Fruit fly (Drosophila melanogaster) whole organism, embryonic: Measurements from ENCODE around the gene CG5902.

Source experiments
- Atf-2 ChIP-seq: fragments of 200-800 bp; sonication (Bioruptor generic); optimal IDR thresholded peaks from 2 replicates; lab custom pipeline; 2016; ENCODE audit warnings: missing biosample characterization, missing genetic modification characterization
- CG10565 ChIP-seq: fragments of 200-800 bp; sonication (Bioruptor generic); optimal IDR thresholded peaks from 3 replicates; lab custom pipeline; 2016; ENCODE audit warnings: missing biosample characterization, mild to moderate bottlenecking, missing genetic modification characterization
- CG11247 ChIP-seq: fragments of 200-800 bp; sonication (Bioruptor generic); IDR thresholded peaks from 2 replicates; pipeline ENCODE4 v1.3.6; 2022; ENCODE audit warnings: missing biosample characterization, missing genetic modification characterization
- CG12104 ChIP-seq: fragments of 200-800 bp; sonication (Bioruptor generic); optimal IDR thresholded peaks from 3 replicates; lab custom pipeline; 2016; ENCODE audit warnings: missing biosample characterization, missing genetic modification characterization
- CG12236 ChIP-seq: fragments of 200-800 bp; sonication (Bioruptor generic); optimal IDR thresholded peaks from 2 replicates; lab custom pipeline; 2016; ENCODE audit warnings: missing biosample characterization, missing genetic modification characterization
- CG13296 ChIP-seq: fragments of 200-800 bp; sonication (Bioruptor generic); optimal IDR thresholded peaks from 3 replicates; lab custom pipeline; 2018; ENCODE audit warnings: missing biosample characterization, mild to moderate bottlenecking, missing genetic modification characterization
- CG14014 ChIP-seq: fragments of 200-800 bp; sonication (Bioruptor generic); IDR thresholded peaks from 2 replicates; pipeline ENCODE4 v1.3.6; 2022; ENCODE audit warnings: missing biosample characterization, missing genetic modification characterization
- CG15269 ChIP-seq: fragments of 200-800 bp; sonication (Bioruptor generic); optimal IDR thresholded peaks from 2 replicates; lab custom pipeline; 2018; ENCODE audit warnings: missing biosample characterization, mild to moderate bottlenecking, missing genetic modification characterization, moderate library complexity
- CG1529 ChIP-seq: fragments of 200-800 bp; sonication (Bioruptor generic); optimal IDR thresholded peaks from 3 replicates; lab custom pipeline; 2018; ENCODE audit warnings: missing biosample characterization, missing genetic modification characterization
- CG15601 ChIP-seq: fragments of 200-800 bp; sonication (Bioruptor generic); optimal IDR thresholded peaks from 3 replicates; lab custom pipeline; 2019; ENCODE audit warnings: missing biosample characterization, mild to moderate bottlenecking, missing genetic modification characterization, moderate library complexity
- CG16779 ChIP-seq: fragments of 200-800 bp; sonication (Bioruptor generic); IDR thresholded peaks from 2 replicates; pipeline ENCODE4 v1.3.6; 2022; ENCODE audit warnings: missing biosample characterization, missing genetic modification characterization
- CG17361 ChIP-seq: fragments of 200-800 bp; sonication (Bioruptor generic); IDR thresholded peaks from 3 replicates; pipeline ENCODE4 v1.3.6; 2022; ENCODE audit warnings: missing biosample characterization, missing genetic modification characterization
- CG17385 ChIP-seq: fragments of 200-800 bp; sonication (Bioruptor generic); optimal IDR thresholded peaks from 3 replicates; lab custom pipeline; 2018; ENCODE audit warnings: missing biosample characterization, mild to moderate bottlenecking, missing genetic modification characterization
- CG17829 ChIP-seq: fragments of 200-800 bp; optimal IDR thresholded peaks from 2 replicates; lab custom pipeline; 2019; ENCODE audit warnings: missing biosample characterization, mild to moderate bottlenecking, missing genetic modification characterization, moderate library complexity
- CG2199 ChIP-seq: fragments of 200-800 bp; sonication (Bioruptor generic); IDR thresholded peaks from 3 replicates; pipeline ENCODE4 v1.3.6; 2022; ENCODE audit warnings: missing biosample characterization, missing genetic modification characterization
- CG2875 ChIP-seq: fragments of 200-800 bp; sonication (Bioruptor generic); optimal IDR thresholded peaks from 2 replicates; lab custom pipeline; 2017; ENCODE audit warnings: missing biosample characterization, mild to moderate bottlenecking, missing genetic modification characterization, missing genetic modification reagents
- CG32532 ChIP-seq: fragments of 200-800 bp; sonication (Bioruptor generic); IDR thresholded peaks from 2 replicates; pipeline ENCODE4 v1.3.6; 2022; ENCODE audit warnings: missing biosample characterization, missing genetic modification characterization
- CG42726 ChIP-seq: fragments of 200-800 bp; sonication (Bioruptor generic); IDR thresholded peaks from 2 replicates; pipeline ENCODE4 v1.3.6; 2022; ENCODE audit warnings: missing biosample characterization, missing genetic modification characterization; ENCODE audit not compliant: partially characterized antibody
- CG7963 ChIP-seq: fragments of 200-800 bp; sonication (Bioruptor generic); IDR thresholded peaks from 3 replicates; pipeline ENCODE4 v1.3.6; 2022; ENCODE audit warnings: missing biosample characterization, missing genetic modification characterization; ENCODE audit not compliant: partially characterized antibody
- CG8281 ChIP-seq: fragments of 200-800 bp; sonication (Bioruptor generic); optimal IDR thresholded peaks from 2 replicates; lab custom pipeline; 2018; ENCODE audit warnings: missing biosample characterization, mild to moderate bottlenecking, missing genetic modification characterization, moderate library complexity
- CG8765 ChIP-seq: fragments of 200-800 bp; sonication (Bioruptor generic); IDR thresholded peaks from 2 replicates; pipeline ENCODE4 v1.3.6; 2022; ENCODE audit warnings: missing biosample characterization, missing genetic modification characterization
- CG9876 ChIP-seq: fragments of 200-800 bp; sonication (Bioruptor generic); optimal IDR thresholded peaks from 2 replicates; lab custom pipeline; 2016; ENCODE audit warnings: missing biosample characterization, missing genetic modification characterization
- CoRest ChIP-seq: fragments of 200-800 bp; sonication (Bioruptor generic); optimal IDR thresholded peaks from 3 replicates; lab custom pipeline; 2018; ENCODE audit warnings: missing biosample characterization, mild to moderate bottlenecking, missing genetic modification characterization, moderate library complexity
- Ets97D ChIP-seq: fragments of 200-800 bp; sonication (Bioruptor generic); optimal IDR thresholded peaks from 3 replicates; lab custom pipeline; 2016; ENCODE audit warnings: missing biosample characterization, missing genetic modification characterization
- Jarid2 ChIP-seq: fragments of 200-800 bp; sonication (Bioruptor generic); optimal IDR thresholded peaks from 3 replicates; lab custom pipeline; 2017; ENCODE audit warnings: mild to moderate bottlenecking, missing biosample characterization, missing genetic modification reagents, missing genetic modification characterization
- Kr ChIP-seq: fragments of 200-800 bp; sonication (Bioruptor generic); optimal IDR thresholded peaks from 2 replicates; lab custom pipeline; 2017; ENCODE audit warnings: missing biosample characterization, mild to moderate bottlenecking, missing genetic modification characterization
- Lpt ChIP-seq: fragments of >200 bp; optimal IDR thresholded peaks from 2 replicates; lab custom pipeline; 2018; ENCODE audit warnings: missing biosample characterization, missing genetic modification characterization
- Med ChIP-seq: fragments of 200-800 bp; sonication (Bioruptor generic); peaks from one replicate; lab custom pipeline; 2016; ENCODE audit warnings: missing biosample characterization, missing genetic modification characterization, mild to moderate bottlenecking, inconsistent platforms, moderate library complexity
- Myb ChIP-seq: fragments of 200-800 bp; sonication (Bioruptor generic); optimal IDR thresholded peaks from 2 replicates; lab custom pipeline; 2016; ENCODE audit warnings: missing biosample characterization, missing genetic modification characterization
- TFAM ChIP-seq: fragments of 200-800 bp; sonication (Bioruptor generic); optimal IDR thresholded peaks from 2 replicates; lab custom pipeline; 2017; ENCODE audit warnings: missing biosample characterization, missing genetic modification characterization, inconsistent platforms
- Trl ChIP-seq, 3 experiments: fragments of >200 bp in 2 of 3; fragments of 200-800 bp in 1 of 3; sonication (Bioruptor generic) in 1 of 3; optimal IDR thresholded peaks; 2 replicates in 1 of 3; 3 replicates in 2 of 3; lab custom pipeline; 2016 to 2017; ENCODE audit warnings: missing biosample characterization in 1 of 3, missing genetic modification characterization in 1 of 3
- Usf ChIP-seq: fragments of 200-800 bp; sonication (Bioruptor generic); optimal IDR thresholded peaks from 2 replicates; lab custom pipeline; 2017; ENCODE audit warnings: missing genotype, missing biosample characterization, missing genetic modification characterization
- crp ChIP-seq, 2 experiments: fragments of 200-800 bp; sonication (Bioruptor generic); optimal IDR thresholded peaks; 2 replicates in 1 of 2; 3 replicates in 1 of 2; lab custom pipeline; 2017; ENCODE audit warnings: missing biosample characterization in 2 of 2, missing genetic modification characterization in 2 of 2, mild to moderate bottlenecking in 1 of 2, moderate library complexity in 1 of 2
- gce ChIP-seq: fragments of 200-800 bp; sonication (Bioruptor generic); IDR thresholded peaks from 3 replicates; pipeline ENCODE4 v1.3.6; 2022; ENCODE audit warnings: missing biosample characterization, missing genetic modification characterization
- grau ChIP-seq: fragments of 200-800 bp; optimal IDR thresholded peaks from 3 replicates; lab custom pipeline; 2019; ENCODE audit warnings: missing biosample characterization, mild to moderate bottlenecking, missing genetic modification characterization, moderate library complexity
- gro ChIP-seq: fragments of 200-800 bp; sonication (Bioruptor generic); optimal IDR thresholded peaks from 2 replicates; lab custom pipeline; 2016; ENCODE audit warnings: missing biosample characterization, missing genetic modification characterization
- hkb ChIP-seq, 2 experiments: fragments of 200-800 bp in 1 of 2; fragments of >200 bp in 1 of 2; sonication (Bioruptor generic) in 1 of 2; IDR thresholded peaks in 1 of 2; optimal IDR thresholded peaks in 1 of 2; 2 replicates each; pipeline versions ENCODE4 v1.3.6 to Lab custom; 2017 to 2022; ENCODE audit warnings: missing biosample characterization in 1 of 2, missing genetic modification characterization in 1 of 2
- kni ChIP-seq: fragments of 200-800 bp; sonication (Bioruptor generic); optimal IDR thresholded peaks from 3 replicates; lab custom pipeline; 2017; ENCODE audit warnings: mild to moderate bottlenecking, missing biosample characterization, missing genetic modification reagents, missing genetic modification characterization
- lbe ChIP-seq: fragments of 200-800 bp; sonication (Bioruptor generic); optimal IDR thresholded peaks from 2 replicates; lab custom pipeline; 2016; ENCODE audit warnings: missing biosample characterization, mild to moderate bottlenecking, missing genetic modification characterization
- pb ChIP-seq: fragments of 200-800 bp; sonication (Bioruptor generic); optimal IDR thresholded peaks from 3 replicates; lab custom pipeline; 2016; ENCODE audit warnings: missing biosample characterization, missing genetic modification characterization
- phol ChIP-seq: fragments of 200-800 bp; sonication (Bioruptor generic); optimal IDR thresholded peaks from 3 replicates; lab custom pipeline; 2018; ENCODE audit warnings: missing biosample characterization, mild to moderate bottlenecking, missing genetic modification characterization, moderate library complexity
- pum ChIP-seq: fragments of 200-800 bp; sonication (Bioruptor generic); optimal IDR thresholded peaks from 2 replicates; lab custom pipeline; 2016; ENCODE audit warnings: missing biosample characterization, missing genetic modification characterization
- pzg ChIP-seq: fragments of 200-800 bp; sonication (Bioruptor generic); optimal IDR thresholded peaks from 3 replicates; lab custom pipeline; 2018; ENCODE audit warnings: missing biosample characterization, mild to moderate bottlenecking, missing genetic modification characterization, moderate library complexity
- schlank ChIP-seq: fragments of 200-800 bp; sonication (Bioruptor generic); optimal IDR thresholded peaks from 2 replicates; lab custom pipeline; 2018; ENCODE audit warnings: missing biosample characterization, mild to moderate bottlenecking, missing genetic modification characterization
- scrt ChIP-seq: fragments of 200-800 bp; sonication (Bioruptor generic); optimal IDR thresholded peaks from 2 replicates; lab custom pipeline; 2018; ENCODE audit warnings: missing biosample characterization, mild to moderate bottlenecking, missing genetic modification characterization, moderate library complexity
- trem ChIP-seq: fragments of 200-800 bp; optimal IDR thresholded peaks from 3 replicates; lab custom pipeline; 2019; ENCODE audit warnings: missing biosample characterization, mild to moderate bottlenecking, missing genetic modification characterization, moderate library complexity
- tup ChIP-seq: fragments of 200-800 bp; sonication (Bioruptor generic); optimal IDR thresholded peaks from 2 replicates; lab custom pipeline; 2016; ENCODE audit warnings: missing biosample characterization, mild to moderate bottlenecking, missing genetic modification characterization, moderate library complexity
- vvl ChIP-seq: fragments of 200-800 bp; sonication (Bioruptor generic); IDR thresholded peaks from 2 replicates; pipeline ENCODE4 v1.3.6; 2022; ENCODE audit warnings: missing biosample characterization, missing genetic modification characterization

The CG5902 gene

dm6 chr3R:24025715-24026467 is 39.4 kb downstream of the CG5902 start (continued):
- TF ChIP-seq Usf (no peak), Atf-2 (GFP tag; lab: Kevin White, UChicago) (no peak), CG10565 (no peak), CG9876 (no peak), Trl (optimal IDR thresholded peaks at IDR 0.05; lab: Kevin White, UChicago) (no peak), Trl (GFP tag; optimal IDR thresholded peaks at IDR 0.05; lab: Kevin White, UChicago) (no peak), CG2199 (no peak), pum (GFP tag; lab: Kevin White, UChicago) (no peak), CG7963 (GFP tag; lab: Robert Waterston, UW) (no peak), hkb (optimal IDR thresholded peaks at IDR 0.05; lab: Kevin White, UChicago) (no peak), hkb (GFP tag; IDR thresholded peaks at IDR 0.05; lab: Robert Waterston, UW) (peak; percentile 42; the same call in 1 of the 2 replicates), CG16779 (GFP tag; lab: Robert Waterston, UW) (no peak), CG8765 (GFP tag; lab: Robert Waterston, UW) (no peak), tup (GFP tag; lab: Kevin White, UChicago) (no peak), CG17829 (tag; lab: Kevin White, UChicago) (peak; percentile 13), CG17385 (GFP tag; lab: Kevin White, UChicago) (peak; percentile 2), CG8281 (tag; lab: Kevin White, UChicago) (no peak), CG12236 (GFP tag; lab: Kevin White, UChicago) (no peak), grau (peak; percentile 54), CG42726 (GFP tag; lab: Robert Waterston, UW) (no peak), schlank (tag; lab: Kevin White, UChicago) (no peak), CG14014 (GFP tag; lab: Robert Waterston, UW) (peak; percentile 36; the same call in 1 of the 2 replicates), Lpt (no peak), CoRest (peak; percentile 22), CG15269 (tag; lab: Kevin White, UChicago) (peak; percentile 28), Ets97D (no peak), crp (GFP tag; optimal IDR thresholded peaks at IDR 0.05; lab: Kevin White, UChicago) (no peak), kni (no peak), trem (no peak), phol (tag; lab: Kevin White, UChicago) (peak; percentile 7), CG13296 (GFP tag; lab: Kevin White, UChicago) (no peak), lbe (no peak), CG15601 (tag; lab: Kevin White, UChicago) (no peak), CG2875 (GFP tag; lab: Kevin White, UChicago) (no peak), scrt (GFP tag; lab: Kevin White, UChicago) (no peak), CG12104 (no peak), vvl (GFP tag; lab: Robert Waterston, UW) (peak; percentile 58), Kr (no peak), CG1529 (GFP tag; lab: Kevin White, UChicago) (no peak), CG11247 (no peak), pb (GFP tag; lab: Kevin White, UChicago) (no peak), gro (no peak), CG32532 (GFP tag; lab: Robert Waterston, UW) (no peak; the same call in 1 of the 2 replicates), gce (GFP tag; lab: Robert Waterston, UW) (no peak), TFAM (GFP tag; lab: Kevin White, UChicago) (no peak), CG17361 (GFP tag; lab: Robert Waterston, UW) (peak; percentile 49; the same call in 2 of the 3 replicates), pzg (no peak), Med (GFP tag; lab: Kevin White, UChicago) (peak; percentile 83), Myb (GFP tag; lab: Kevin White, UChicago) (no peak), Jarid2 (GFP tag; lab: Kevin White, UChicago) (no peak)
